Worm (Caenorhabditis elegans): ENCODE results near the gene C02H6.1.

DNA sequence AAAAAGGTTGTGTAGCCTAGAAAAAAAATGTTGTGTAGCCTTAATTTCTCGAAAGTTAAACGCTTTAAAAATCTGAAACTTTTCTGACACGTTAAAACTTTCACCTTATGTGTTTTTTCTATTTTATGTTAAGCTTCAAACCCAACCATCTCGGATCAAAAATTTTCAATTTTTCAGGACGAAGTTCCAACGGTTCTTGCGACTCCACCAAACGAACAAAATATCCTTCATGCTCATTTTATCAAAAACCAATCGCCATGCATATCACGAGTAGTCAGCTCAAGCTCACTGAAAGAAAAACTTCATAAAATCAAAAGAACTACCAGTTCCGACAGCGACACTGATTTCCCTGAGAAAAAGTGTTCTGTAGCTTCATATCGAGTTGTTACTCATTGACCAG, 46.8 kb upstream of the C02H6.1 start:
- TF ChIP-seq pha-4 (tag; optimal IDR thresholded peaks at IDR 0.05) (no peak), ceh-83 (GFP tag; optimal IDR thresholded peaks at IDR 0.05) (no peak), elt-1 (tag; optimal IDR thresholded peaks at IDR 0.05; ENCODE audit: borderline replicate concordance, insufficient read depth) (no peak), sem-2 (GFP tag; optimal IDR thresholded peaks at IDR 0.05) (no peak), mep-1 (tag; optimal IDR thresholded peaks at IDR 0.05) (no peak), zip-8 (tag; optimal IDR thresholded peaks at IDR 0.05) (no peak), nhr-76 (tag; optimal IDR thresholded peaks at IDR 0.05) (no peak)
